Fruit fly (Drosophila melanogaster) whole organism, embryonic: ENCODE results near the gene CG42759.

ENCODE experiments used
- Atf-2 ChIP-seq: fragments of 200-800 bp; sonication (Bioruptor generic); optimal IDR thresholded peaks from 2 replicates; lab custom pipeline; 2016; ENCODE audit warnings: missing biosample characterization, missing genetic modification characterization
- Blimp-1 ChIP-seq: fragments of 200-800 bp; sonication (Bioruptor generic); optimal IDR thresholded peaks from 3 replicates; lab custom pipeline; 2018; ENCODE audit warnings: missing biosample characterization, missing genetic modification characterization, mild to moderate bottlenecking, moderate library complexity, missing genetic modification reagents
- CG10321 ChIP-seq: fragments of 200-800 bp; sonication (Bioruptor generic); IDR thresholded peaks from 2 replicates; pipeline ENCODE4 v1.3.6; 2022; ENCODE audit warnings: missing biosample characterization, missing genetic modification characterization
- CG12071 ChIP-seq: fragments of 200-800 bp; sonication (Bioruptor generic); optimal IDR thresholded peaks from 3 replicates; lab custom pipeline; 2018; ENCODE audit warnings: missing biosample characterization, mild to moderate bottlenecking, missing genetic modification characterization
- CG13296 ChIP-seq: fragments of 200-800 bp; sonication (Bioruptor generic); optimal IDR thresholded peaks from 3 replicates; lab custom pipeline; 2018; ENCODE audit warnings: missing biosample characterization, mild to moderate bottlenecking, missing genetic modification characterization
- CG15269 ChIP-seq: fragments of 200-800 bp; sonication (Bioruptor generic); optimal IDR thresholded peaks from 2 replicates; lab custom pipeline; 2018; ENCODE audit warnings: missing biosample characterization, mild to moderate bottlenecking, missing genetic modification characterization, moderate library complexity
- CG15514 ChIP-seq: fragments of 200-800 bp; sonication (Bioruptor generic); optimal IDR thresholded peaks from 3 replicates; lab custom pipeline; 2017; ENCODE audit warnings: missing biosample characterization, missing genetic modification characterization, mild to moderate bottlenecking, moderate library complexity, missing genetic modification reagents
- CG16813 ChIP-seq: fragments of 200-800 bp; sonication (Bioruptor generic); IDR thresholded peaks from 3 replicates; pipeline ENCODE4 v1.3.6; 2022; ENCODE audit warnings: missing biosample characterization, missing genetic modification characterization; ENCODE audit not compliant: partially characterized antibody
- CG18011 ChIP-seq: fragments of 200-800 bp; sonication (Bioruptor generic); optimal IDR thresholded peaks from 2 replicates; lab custom pipeline; 2017; ENCODE audit warnings: missing biosample characterization, missing genetic modification characterization, mild to moderate bottlenecking, moderate library complexity, missing genotype
- CG2129 ChIP-seq: fragments of 200-800 bp; sonication (Bioruptor generic); IDR thresholded peaks from 2 replicates; pipeline ENCODE4 v1.3.6; 2022; ENCODE audit warnings: missing biosample characterization, missing genetic modification characterization; ENCODE audit not compliant: partially characterized antibody
- CG32772 ChIP-seq: fragments of 200-800 bp; sonication (Bioruptor generic); IDR thresholded peaks from 2 replicates; pipeline ENCODE4 v1.3.6; 2022; ENCODE audit warnings: missing biosample characterization, missing genetic modification characterization
- CG33213 ChIP-seq: fragments of 200-800 bp; sonication (Bioruptor generic); optimal IDR thresholded peaks from 3 replicates; lab custom pipeline; 2016; ENCODE audit warnings: missing biosample characterization, missing genetic modification characterization
- CG3838 ChIP-seq: fragments of 200-800 bp; sonication (Bioruptor generic); optimal IDR thresholded peaks from 3 replicates; lab custom pipeline; 2016; ENCODE audit warnings: missing biosample characterization, missing genetic modification characterization
- CG3847 ChIP-seq: fragments of 200-800 bp; sonication (Bioruptor generic); IDR thresholded peaks from 2 replicates; pipeline ENCODE4 v1.3.6; 2022; ENCODE audit warnings: missing biosample characterization, missing genetic modification characterization
- CG6175 ChIP-seq: fragments of 200-800 bp; sonication (Bioruptor generic); IDR thresholded peaks from 3 replicates; pipeline ENCODE4 v1.3.6; 2022; ENCODE audit warnings: missing biosample characterization, missing genetic modification characterization
- CG6683 ChIP-seq: fragments of 200-800 bp; sonication (Bioruptor generic); optimal IDR thresholded peaks from 2 replicates; lab custom pipeline; 2017; ENCODE audit warnings: missing biosample characterization, mild to moderate bottlenecking, missing genetic modification characterization, missing genetic modification reagents
- CG6765 ChIP-seq: fragments of 200-800 bp; sonication (Bioruptor generic); optimal IDR thresholded peaks from 3 replicates; lab custom pipeline; 2017; ENCODE audit warnings: missing biosample characterization, mild to moderate bottlenecking, missing genetic modification characterization
- CG6791 ChIP-seq: fragments of 200-800 bp; sonication (Bioruptor generic); IDR thresholded peaks from 3 replicates; pipeline ENCODE4 v1.3.6; 2022; ENCODE audit warnings: missing biosample characterization, missing genetic modification characterization; ENCODE audit not compliant: partially characterized antibody
- CG8765 ChIP-seq: fragments of 200-800 bp; sonication (Bioruptor generic); IDR thresholded peaks from 2 replicates; pipeline ENCODE4 v1.3.6; 2022; ENCODE audit warnings: missing biosample characterization, missing genetic modification characterization
- CG8924 ChIP-seq: fragments of 200-800 bp; optimal IDR thresholded peaks from 3 replicates; lab custom pipeline; 2019; ENCODE audit warnings: missing biosample characterization, mild to moderate bottlenecking, missing genetic modification characterization, moderate library complexity
- CG8944 ChIP-seq: fragments of 200-800 bp; sonication (Bioruptor generic); optimal IDR thresholded peaks from 3 replicates; lab custom pipeline; 2016; ENCODE audit warnings: missing biosample characterization, missing genetic modification characterization
- CG9876 ChIP-seq: fragments of 200-800 bp; sonication (Bioruptor generic); optimal IDR thresholded peaks from 2 replicates; lab custom pipeline; 2016; ENCODE audit warnings: missing biosample characterization, missing genetic modification characterization
- Dad ChIP-seq: fragments of 200-800 bp; sonication (Bioruptor generic); optimal IDR thresholded peaks from 3 replicates; lab custom pipeline; 2016; ENCODE audit warnings: missing biosample characterization, missing genetic modification characterization
- Eip74EF ChIP-seq, 2 experiments: fragments of 200-800 bp in 1 of 2; fragments of >200 bp in 1 of 2; sonication (Bioruptor generic) in 1 of 2; optimal IDR thresholded peaks; 2 replicates each; lab custom pipeline; 2017 to 2019; ENCODE audit warnings: missing biosample characterization in 2 of 2, missing genetic modification characterization in 2 of 2, mild to moderate bottlenecking in 1 of 2, moderate library complexity in 1 of 2
- GATAe ChIP-seq: fragments of 200-800 bp; sonication (Bioruptor generic); conservative IDR thresholded peaks from 2 replicates; pipeline ENCODE4 v1.3.6; 2022; ENCODE audit warnings: missing biosample characterization, missing genetic modification characterization
- Jarid2 ChIP-seq: fragments of 200-800 bp; sonication (Bioruptor generic); optimal IDR thresholded peaks from 3 replicates; lab custom pipeline; 2017; ENCODE audit warnings: mild to moderate bottlenecking, missing biosample characterization, missing genetic modification reagents, missing genetic modification characterization
- Opbp ChIP-seq: fragments of 200-800 bp; sonication (Bioruptor generic); IDR thresholded peaks from 3 replicates; pipeline ENCODE4 v1.3.6; 2022; ENCODE audit warnings: missing biosample characterization, missing genetic modification characterization; ENCODE audit not compliant: partially characterized antibody
- Trl ChIP-seq, 3 experiments: fragments of >200 bp in 2 of 3; fragments of 200-800 bp in 1 of 3; sonication (Bioruptor generic) in 1 of 3; optimal IDR thresholded peaks; 2 replicates in 1 of 3; 3 replicates in 2 of 3; lab custom pipeline; 2016 to 2017; ENCODE audit warnings: missing biosample characterization in 1 of 3, missing genetic modification characterization in 1 of 3
- YL-1 ChIP-seq: fragments of 200-800 bp; sonication (Bioruptor generic); optimal IDR thresholded peaks from 3 replicates; lab custom pipeline; 2017; ENCODE audit warnings: missing biosample characterization, mild to moderate bottlenecking, missing genetic modification characterization
- abd-A ChIP-seq: fragments of 200-800 bp; sonication (Bioruptor generic); optimal IDR thresholded peaks from 3 replicates; lab custom pipeline; 2019; ENCODE audit warnings: missing biosample characterization, mild to moderate bottlenecking, missing genetic modification characterization, moderate library complexity
- ara ChIP-seq: fragments of 200-800 bp; sonication (Bioruptor generic); IDR thresholded peaks from 2 replicates; pipeline ENCODE4 v1.3.6; 2022; ENCODE audit warnings: missing biosample characterization, missing genetic modification characterization
- ase ChIP-seq: fragments of 200-800 bp; sonication (Bioruptor generic); IDR thresholded peaks from 3 replicates; pipeline ENCODE4 v1.3.6; 2022; ENCODE audit warnings: missing biosample characterization, missing genetic modification characterization
- bbx ChIP-seq: fragments of 200-800 bp; sonication (Bioruptor generic); IDR thresholded peaks from 2 replicates; pipeline ENCODE4 v1.3.6; 2022; ENCODE audit warnings: missing biosample characterization, missing genetic modification characterization; ENCODE audit not compliant: partially characterized antibody
- disco-r ChIP-seq: fragments of 200-800 bp; sonication (Bioruptor generic); optimal IDR thresholded peaks from 2 replicates; lab custom pipeline; 2016; ENCODE audit warnings: missing biosample characterization, missing genetic modification characterization
- fd102C ChIP-seq: fragments of 200-800 bp; sonication (Bioruptor generic); optimal IDR thresholded peaks from 2 replicates; lab custom pipeline; 2018; ENCODE audit warnings: missing biosample characterization, mild to moderate bottlenecking, missing genetic modification characterization, moderate library complexity
- ham ChIP-seq: fragments of 200-800 bp; sonication (Bioruptor generic); IDR thresholded peaks from 2 replicates; pipeline ENCODE4 v1.3.6; 2022; ENCODE audit warnings: missing biosample characterization, missing genetic modification characterization
- hkb ChIP-seq, 2 experiments: fragments of 200-800 bp in 1 of 2; fragments of >200 bp in 1 of 2; sonication (Bioruptor generic) in 1 of 2; IDR thresholded peaks in 1 of 2; optimal IDR thresholded peaks in 1 of 2; 2 replicates each; pipeline versions ENCODE4 v1.3.6 to Lab custom; 2017 to 2022; ENCODE audit warnings: missing biosample characterization in 1 of 2, missing genetic modification characterization in 1 of 2
- kay ChIP-seq: fragments of 200-800 bp; sonication (Bioruptor generic); optimal IDR thresholded peaks from 2 replicates; lab custom pipeline; 2016; ENCODE audit warnings: missing biosample characterization, missing genetic modification characterization
- mld ChIP-seq: fragments of 200-800 bp; sonication (Bioruptor generic); IDR thresholded peaks from 3 replicates; pipeline ENCODE4 v1.3.6; 2022; ENCODE audit warnings: missing biosample characterization, missing genetic modification characterization; ENCODE audit not compliant: partially characterized antibody
- oc ChIP-seq: fragments of 200-800 bp; sonication (Bioruptor generic); optimal IDR thresholded peaks from 2 replicates; lab custom pipeline; 2018; ENCODE audit warnings: missing biosample characterization, mild to moderate bottlenecking, missing genetic modification characterization, moderate library complexity
- peb ChIP-seq: fragments of 200-800 bp; sonication (Bioruptor generic); IDR thresholded peaks from 2 replicates; pipeline ENCODE4 v1.3.6; 2022; ENCODE audit warnings: missing biosample characterization, missing genetic modification characterization
- pros ChIP-seq: fragments of 200-800 bp; sonication (Bioruptor generic); optimal IDR thresholded peaks from 3 replicates; lab custom pipeline; 2019; ENCODE audit warnings: missing biosample characterization, mild to moderate bottlenecking, missing genetic modification characterization, moderate library complexity
- row ChIP-seq: fragments of 200-800 bp; sonication (Bioruptor generic); IDR thresholded peaks from 3 replicates; pipeline ENCODE4 v1.3.6; 2022; ENCODE audit warnings: missing biosample characterization, missing genetic modification characterization
- sd ChIP-seq: fragments of 200-800 bp; sonication (Bioruptor generic); optimal IDR thresholded peaks from 3 replicates; lab custom pipeline; 2018; ENCODE audit warnings: missing biosample characterization, mild to moderate bottlenecking, missing genetic modification characterization, moderate library complexity
- slbo ChIP-seq: fragments of 200-800 bp; sonication (Bioruptor generic); IDR thresholded peaks from 2 replicates; pipeline ENCODE4 v1.3.6; 2022; ENCODE audit warnings: missing biosample characterization, missing genetic modification characterization
- sob ChIP-seq: fragments of 200-800 bp; sonication (Bioruptor generic); IDR thresholded peaks from 2 replicates; pipeline ENCODE4 v1.3.6; 2022; ENCODE audit warnings: missing biosample characterization, missing genetic modification characterization
- sqz ChIP-seq: fragments of 200-800 bp; sonication (Bioruptor generic); optimal IDR thresholded peaks from 3 replicates; lab custom pipeline; 2018; ENCODE audit warnings: missing biosample characterization, mild to moderate bottlenecking, missing genetic modification characterization
- vvl ChIP-seq: fragments of 200-800 bp; sonication (Bioruptor generic); IDR thresholded peaks from 2 replicates; pipeline ENCODE4 v1.3.6; 2022; ENCODE audit warnings: missing biosample characterization, missing genetic modification characterization
- z ChIP-seq: fragments of 200-800 bp; sonication (Bioruptor generic); IDR thresholded peaks from 3 replicates; pipeline ENCODE4 v1.3.6; 2022; ENCODE audit warnings: missing biosample characterization, missing genetic modification characterization

Gene CG42759

DNA sequence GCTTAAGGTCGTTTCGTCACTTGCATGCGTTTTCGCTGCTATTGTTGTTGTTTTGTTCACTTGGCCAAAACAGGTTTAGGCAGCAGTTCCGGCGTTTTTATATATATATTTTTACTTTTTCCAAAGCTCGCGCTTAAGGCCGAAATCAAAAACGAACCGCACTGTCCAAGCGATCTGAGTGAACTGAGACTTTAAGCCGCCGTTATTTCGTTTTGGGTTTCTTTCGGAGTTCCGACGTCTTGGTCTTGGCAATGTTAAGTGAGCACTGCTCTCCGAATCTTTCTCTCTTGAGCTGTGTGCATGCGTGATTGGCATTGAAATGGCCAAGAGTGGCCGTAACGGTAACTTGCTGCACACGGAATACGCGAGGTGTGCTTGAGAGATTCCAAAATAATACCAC lies 17.4 kb upstream of the CG42759 start, which contains the start of gene knk (continued):
- TF ChIP-seq CG8944, result no peak
- TF ChIP-seq CG6175 (GFP tag; lab: Robert Waterston, UW), result no peak
- peak; percentile 43; the same call in 1 of the 2 replicates for TF ChIP-seq bbx
- no peak for TF ChIP-seq CG3838 (GFP tag; lab: Kevin White, UChicago)
- 0 out of 2 replicates have a peak, but pooled peaks have one; percentile 24 for TF ChIP-seq ara (GFP tag; lab: Robert Waterston, UW)
- no peak for TF ChIP-seq ham (GFP tag; lab: Robert Waterston, UW)
- peak; percentile 29 for TF ChIP-seq CG13296 (GFP tag; lab: Kevin White, UChicago)
- TF ChIP-seq peb (GFP tag; lab: Robert Waterston, UW), result no peak
- peak; percentile 78 for TF ChIP-seq vvl (GFP tag; lab: Robert Waterston, UW)
- no peak for TF ChIP-seq fd102C
- peak; percentile 33; the same call in 1 of the 3 replicates for TF ChIP-seq Opbp (GFP tag; lab: Robert Waterston, UW)
- TF ChIP-seq CG6683, result no peak
- no peak for TF ChIP-seq CG6791
- no peak for TF ChIP-seq CG8765 (GFP tag; lab: Robert Waterston, UW)
- no peak for TF ChIP-seq CG9876 (GFP tag; lab: Kevin White, UChicago)
- TF ChIP-seq CG15269 (tag; lab: Kevin White, UChicago), result peak; percentile 87
- no peak for TF ChIP-seq CG2129
- TF ChIP-seq CG8924 (tag; lab: Kevin White, UChicago), result peak; percentile 38
- TF ChIP-seq Blimp-1 (GFP tag; lab: Kevin White, UChicago), result peak; percentile 54
- TF ChIP-seq CG18011 (GFP tag; lab: Kevin White, UChicago), result no peak
- no peak for TF ChIP-seq slbo (GFP tag; lab: Robert Waterston, UW)
- TF ChIP-seq YL-1 (GFP tag; lab: Kevin White, UChicago), result no peak
- no peak for TF ChIP-seq kay (GFP tag; lab: Kevin White, UChicago)
- TF ChIP-seq Dad (GFP tag; lab: Kevin White, UChicago), result no peak
- peak; percentile 24 to 46 for TF ChIP-seq Trl (optimal IDR thresholded peaks at IDR 0.05; lab: Kevin White, UChicago)
- no peak for TF ChIP-seq Trl (GFP tag; optimal IDR thresholded peaks at IDR 0.05; lab: Kevin White, UChicago)
- peak; percentile 49; the same call in 1 of the 3 replicates for TF ChIP-seq row
- TF ChIP-seq CG10321 (GFP tag; lab: Robert Waterston, UW), result no peak
- TF ChIP-seq GATAe (GFP tag; lab: Robert Waterston, UW), result no peak
- TF ChIP-seq sob (GFP tag; lab: Robert Waterston, UW), result 0 out of 2 replicates have a peak, but pooled peaks have one; percentile 31
- no peak for TF ChIP-seq CG32772
- TF ChIP-seq Jarid2 (GFP tag; lab: Kevin White, UChicago), result peak; percentile 44
- TF ChIP-seq CG16813 (GFP tag; lab: Robert Waterston, UW), result no peak
- no peak for TF ChIP-seq Atf-2 (GFP tag; lab: Kevin White, UChicago)
- no peak for TF ChIP-seq CG3847
- TF ChIP-seq mld (GFP tag; lab: Robert Waterston, UW), result no peak
- TF ChIP-seq oc (tag; lab: Kevin White, UChicago), result peak; percentile 63
- peak in 1 of 2 experiments; percentile 71 for TF ChIP-seq Eip74EF (GFP tag; optimal IDR thresholded peaks at IDR 0.05; lab: Kevin White, UChicago)
- TF ChIP-seq CG12071 (GFP tag; lab: Kevin White, UChicago), result no peak
- TF ChIP-seq pros (GFP tag; lab: Kevin White, UChicago), result peak; percentile 99
- peak; percentile 39 for TF ChIP-seq sqz
- peak; percentile 33 for TF ChIP-seq sd (tag; lab: Kevin White, UChicago)
- TF ChIP-seq CG33213 (GFP tag; lab: Kevin White, UChicago), result no peak
- peak; percentile 75; the same call in 2 of the 3 replicates for TF ChIP-seq z
- TF ChIP-seq CG15514, result no peak
- no peak for TF ChIP-seq disco-r
- no peak for TF ChIP-seq ase (GFP tag; lab: Robert Waterston, UW)
- peak; percentile 49 for TF ChIP-seq hkb (optimal IDR thresholded peaks at IDR 0.05; lab: Kevin White, UChicago)
- TF ChIP-seq hkb (GFP tag; IDR thresholded peaks at IDR 0.05; lab: Robert Waterston, UW), result peak; percentile 38; the same call in 1 of the 2 replicates
- no peak for TF ChIP-seq abd-A (tag; lab: Kevin White, UChicago)
- no peak for TF ChIP-seq CG6765
